Worm (Caenorhabditis elegans) whole organism, L4 larva: Measurements from ENCODE around the gene srx-50.

Experiments
- F37D6.2 ChIP-seq: sonication (generic microtip); optimal IDR thresholded peaks from 2 replicates; lab custom pipeline; 2016; ENCODE audit warnings: mild to moderate bottlenecking, missing genetic modification characterization, missing compliant biosample characterization
- F49E8.2 ChIP-seq: sonication (generic microtip); optimal IDR thresholded peaks from 2 replicates; lab custom pipeline; 2016; ENCODE audit warnings: missing compliant biosample characterization, mild to moderate bottlenecking, missing genetic modification characterization, borderline replicate concordance
- R02D3.7 ChIP-seq: fragments of 150-350 bp; sonication (generic microtip); optimal IDR thresholded peaks from 3 replicates; lab custom pipeline; 2014; ENCODE audit warnings: missing biosample characterization, missing genetic modification characterization
- T20F7.1 ChIP-seq: fragments of 200-800 bp; sonication (Bioruptor generic); optimal IDR thresholded peaks from 2 replicates; lab custom pipeline; 2018; ENCODE audit warnings: mild to moderate bottlenecking, missing genetic modification characterization, missing compliant biosample characterization
- T26A8.4 ChIP-seq: fragments of 200-800 bp; sonication (Bioruptor generic); IDR thresholded peaks from 2 replicates; pipeline ENCODE4 v1.3.6; 2022; ENCODE audit warnings: missing genetic modification characterization, missing compliant biosample characterization
- Y105C5A.15 ChIP-seq: fragments of 200-800 bp; sonication (Bioruptor generic); IDR thresholded peaks from 2 replicates; pipeline ENCODE4 v1.3.6; 2022; ENCODE audit warnings: missing genetic modification characterization, missing compliant biosample characterization
- Y48G9A.11 ChIP-seq: fragments of 200-800 bp; sonication (Bioruptor generic); IDR thresholded peaks from 2 replicates; pipeline ENCODE4 v1.3.6; 2022; ENCODE audit warnings: missing genetic modification reagents, missing genetic modification characterization, missing compliant biosample characterization
- Y5F2A.4 ChIP-seq: fragments of 200-800 bp; sonication (Bioruptor generic); optimal IDR thresholded peaks from 2 replicates; lab custom pipeline; 2018; ENCODE audit warnings: mild to moderate bottlenecking, missing genetic modification characterization, missing compliant biosample characterization
- Y75B8A.6 ChIP-seq: fragments of 200-800 bp; sonication (Bioruptor generic); IDR thresholded peaks from 2 replicates; pipeline ENCODE4 v1.3.6; 2022; ENCODE audit warnings: missing genetic modification reagents, missing genetic modification characterization, missing compliant biosample characterization
- aha-1 ChIP-seq: fragments of 150-350 bp; peaks from one replicate; lab custom pipeline; 2014; ENCODE audit warnings: missing biosample characterization, missing genetic modification characterization
- aly-2 ChIP-seq: sonication (generic microtip); optimal IDR thresholded peaks from 2 replicates; lab custom pipeline; 2018; ENCODE audit warnings: missing biosample characterization, missing genetic modification characterization
- ama-1 ChIP-seq: fragments of 150-350 bp; optimal IDR thresholded peaks from 2 replicates; lab custom pipeline; 2014; ENCODE audit warnings: inconsistent platforms, mixed read lengths
- arid-1 ChIP-seq: fragments of 200-800 bp; sonication (Bioruptor generic); conservative IDR thresholded peaks from 2 replicates; pipeline ENCODE4 v1.3.6; 2022; ENCODE audit warnings: missing genetic modification reagents, missing genetic modification characterization, missing compliant biosample characterization
- ceh-32 ChIP-seq: sonication (generic microtip); optimal IDR thresholded peaks from 2 replicates; lab custom pipeline; 2016; ENCODE audit warnings: mild to moderate bottlenecking, missing genetic modification characterization, missing compliant biosample characterization; ENCODE audit not compliant: poor library complexity
- ceh-62 ChIP-seq: sonication (generic microtip); optimal IDR thresholded peaks from 2 replicates; lab custom pipeline; 2017; ENCODE audit warnings: missing biosample characterization, missing genetic modification characterization
- daf-16 ChIP-seq, 3 experiments: sonication (generic microtip); optimal IDR thresholded peaks; 2 replicates each; lab custom pipeline; 2016 to 2017; ENCODE audit warnings: missing genetic modification characterization in 3 of 3, missing genetic modification reagents in 3 of 3, mild to moderate bottlenecking in 2 of 3, missing compliant biosample characterization in 2 of 3, missing biosample characterization in 1 of 3, moderate library complexity in 1 of 3
- dmd-6 ChIP-seq: fragments of 200-800 bp; sonication (Bioruptor generic); IDR thresholded peaks from 2 replicates; pipeline ENCODE4 v1.3.6; 2022; ENCODE audit warnings: missing genetic modification reagents, missing genetic modification characterization, missing compliant biosample characterization
- dmd-8 ChIP-seq: fragments of 200-800 bp; sonication (Bioruptor generic); IDR thresholded peaks from 2 replicates; pipeline ENCODE4 v1.3.6; 2022; ENCODE audit warnings: missing genetic modification characterization, missing compliant biosample characterization
- egl-43 ChIP-seq: fragments of 200-800 bp; sonication (Bioruptor generic); IDR thresholded peaks from 2 replicates; pipeline ENCODE4 v1.3.6; 2022; ENCODE audit warnings: missing genetic modification reagents, missing genetic modification characterization, missing compliant biosample characterization
- fkh-10 ChIP-seq: fragments of 150-350 bp; optimal IDR thresholded peaks from 2 replicates; lab custom pipeline; 2014; ENCODE audit warnings: missing biosample characterization, missing genetic modification reagents, missing genetic modification characterization
- hlh-11 ChIP-seq: fragments of 200-800 bp; sonication (Bioruptor generic); optimal IDR thresholded peaks from 2 replicates; lab custom pipeline; 2018; ENCODE audit warnings: mild to moderate bottlenecking, missing genetic modification characterization, missing compliant biosample characterization
- hlh-30 ChIP-seq: sonication (generic microtip); optimal IDR thresholded peaks from 2 replicates; lab custom pipeline; 2017; ENCODE audit warnings: antibody characterized with exemption, mild to moderate bottlenecking, missing genetic modification characterization, missing compliant biosample characterization; ENCODE audit not compliant: insufficient read depth
- lin-13 ChIP-seq: fragments of 150-350 bp; optimal IDR thresholded peaks from 2 replicates; lab custom pipeline; 2014; ENCODE audit warnings: missing biosample characterization, missing genetic modification reagents, missing genetic modification characterization
- lin-38 ChIP-seq: fragments of 200-800 bp; sonication (Bioruptor generic); IDR thresholded peaks from 2 replicates; pipeline ENCODE4 v1.3.6; 2022; ENCODE audit warnings: missing genetic modification reagents, missing genetic modification characterization, missing compliant biosample characterization
- lin-39 ChIP-seq: fragments of 150-350 bp; optimal IDR thresholded peaks from 2 replicates; lab custom pipeline; 2014; ENCODE audit warnings: missing biosample characterization, missing genetic modification reagents, missing genetic modification characterization
- madf-5 ChIP-seq, 2 experiments: fragments of 200-800 bp; sonication (Bioruptor generic); IDR thresholded peaks; 2 replicates each; pipeline ENCODE4 v1.3.6; 2022; ENCODE audit warnings: missing compliant biosample characterization in 2 of 2, missing genetic modification characterization in 2 of 2
- mep-1 ChIP-seq: fragments of 150-350 bp; sonication (generic microtip); optimal IDR thresholded peaks from 3 replicates; lab custom pipeline; 2014; ENCODE audit warnings: missing biosample characterization, missing genetic modification characterization
- nhr-102 ChIP-seq: sonication (generic microtip); optimal IDR thresholded peaks from 2 replicates; lab custom pipeline; 2016; ENCODE audit warnings: mild to moderate bottlenecking, missing genetic modification characterization, moderate library complexity, missing compliant biosample characterization
- nhr-111 ChIP-seq: fragments of 200-800 bp; sonication (Bioruptor generic); optimal IDR thresholded peaks from 2 replicates; lab custom pipeline; 2018; ENCODE audit warnings: mild to moderate bottlenecking, missing genetic modification characterization, missing compliant biosample characterization
- nhr-237 ChIP-seq: sonication (generic microtip); optimal IDR thresholded peaks from 2 replicates; lab custom pipeline; 2017; ENCODE audit warnings: missing biosample characterization, missing genetic modification characterization
- nhr-41 ChIP-seq: fragments of 200-800 bp; sonication (Bioruptor generic); IDR thresholded peaks from 2 replicates; pipeline ENCODE4 v1.3.6; 2022; ENCODE audit warnings: missing genetic modification reagents, missing genetic modification characterization, missing compliant biosample characterization
- nhr-48 ChIP-seq: sonication (generic microtip); optimal IDR thresholded peaks from 2 replicates; lab custom pipeline; 2016; ENCODE audit warnings: mild to moderate bottlenecking, missing genetic modification characterization, missing compliant biosample characterization
- nhr-6 ChIP-seq: fragments of 150-350 bp; optimal IDR thresholded peaks from 2 replicates; lab custom pipeline; 2014; ENCODE audit warnings: missing biosample characterization, missing genetic modification characterization
- pha-4 ChIP-seq, 2 experiments: fragments of 150-350 bp in 1 of 2; fragments of 200-800 bp in 1 of 2; sonication (Bioruptor generic) in 1 of 2; IDR thresholded peaks in 1 of 2; optimal IDR thresholded peaks in 1 of 2; 2 replicates each; pipeline versions ENCODE4 v1.3.6 to Lab custom; 2014 to 2022; ENCODE audit warnings: missing genetic modification characterization in 2 of 2, missing genetic modification reagents in 2 of 2, missing biosample characterization in 1 of 2, missing compliant biosample characterization in 1 of 2
- php-3 ChIP-seq: fragments of 200-800 bp; sonication (Bioruptor generic); IDR thresholded peaks from 2 replicates; pipeline ENCODE4 v1.3.6; 2022; ENCODE audit warnings: missing genetic modification reagents, missing genetic modification characterization, missing compliant biosample characterization
- set-16 ChIP-seq: fragments of 200-800 bp; sonication (Bioruptor generic); IDR thresholded peaks from 2 replicates; pipeline ENCODE4 v1.3.6; 2022; ENCODE audit warnings: missing genetic modification reagents, missing genetic modification characterization, missing compliant biosample characterization
- snpc-1.2 ChIP-seq: fragments of 200-800 bp; sonication (Bioruptor generic); IDR thresholded peaks from 2 replicates; pipeline ENCODE4 v1.3.6; 2022; ENCODE audit warnings: missing genetic modification reagents, missing genetic modification characterization, missing compliant biosample characterization
- snpc-4 ChIP-seq: fragments of 150-350 bp; optimal IDR thresholded peaks from 2 replicates; lab custom pipeline; 2014; ENCODE audit warnings: missing biosample characterization, missing genetic modification characterization
- spr-1 ChIP-seq: sonication (generic microtip); optimal IDR thresholded peaks from 2 replicates; lab custom pipeline; 2016; ENCODE audit warnings: mild to moderate bottlenecking, missing genetic modification characterization, missing compliant biosample characterization
- tra-1 ChIP-seq: fragments of 200-800 bp; sonication (Bioruptor generic); IDR thresholded peaks from 2 replicates; pipeline ENCODE4 v1.3.6; 2022; ENCODE audit warnings: missing genetic modification reagents, missing genetic modification characterization, missing compliant biosample characterization
- unc-130 ChIP-seq: sonication (generic microtip); optimal IDR thresholded peaks from 2 replicates; lab custom pipeline; 2016; ENCODE audit warnings: missing genetic modification reagents, missing genetic modification characterization, missing compliant biosample characterization
- unc-62 ChIP-seq, 3 experiments: fragments of 150-350 bp in 1 of 3; sonication (generic microtip); optimal IDR thresholded peaks in 2 of 3; peaks in 1 of 3; 1 replicate in 1 of 3; 2 replicates in 2 of 3; lab custom pipeline; 2014 to 2017; ENCODE audit warnings: missing biosample characterization in 3 of 3, missing genetic modification characterization in 3 of 3, missing genetic modification reagents in 3 of 3, missing genotype in 1 of 3
- zfp-3 ChIP-seq: fragments of 200-800 bp; sonication (Bioruptor generic); conservative IDR thresholded peaks from 2 replicates; pipeline ENCODE4 v1.3.6; 2022; ENCODE audit warnings: missing genetic modification reagents, missing genetic modification characterization, missing compliant biosample characterization
- ztf-7 ChIP-seq: fragments of 150-350 bp; optimal IDR thresholded peaks from 2 replicates; lab custom pipeline; 2014; ENCODE audit warnings: missing biosample characterization, missing genetic modification characterization

The srx-50 gene

DNA sequence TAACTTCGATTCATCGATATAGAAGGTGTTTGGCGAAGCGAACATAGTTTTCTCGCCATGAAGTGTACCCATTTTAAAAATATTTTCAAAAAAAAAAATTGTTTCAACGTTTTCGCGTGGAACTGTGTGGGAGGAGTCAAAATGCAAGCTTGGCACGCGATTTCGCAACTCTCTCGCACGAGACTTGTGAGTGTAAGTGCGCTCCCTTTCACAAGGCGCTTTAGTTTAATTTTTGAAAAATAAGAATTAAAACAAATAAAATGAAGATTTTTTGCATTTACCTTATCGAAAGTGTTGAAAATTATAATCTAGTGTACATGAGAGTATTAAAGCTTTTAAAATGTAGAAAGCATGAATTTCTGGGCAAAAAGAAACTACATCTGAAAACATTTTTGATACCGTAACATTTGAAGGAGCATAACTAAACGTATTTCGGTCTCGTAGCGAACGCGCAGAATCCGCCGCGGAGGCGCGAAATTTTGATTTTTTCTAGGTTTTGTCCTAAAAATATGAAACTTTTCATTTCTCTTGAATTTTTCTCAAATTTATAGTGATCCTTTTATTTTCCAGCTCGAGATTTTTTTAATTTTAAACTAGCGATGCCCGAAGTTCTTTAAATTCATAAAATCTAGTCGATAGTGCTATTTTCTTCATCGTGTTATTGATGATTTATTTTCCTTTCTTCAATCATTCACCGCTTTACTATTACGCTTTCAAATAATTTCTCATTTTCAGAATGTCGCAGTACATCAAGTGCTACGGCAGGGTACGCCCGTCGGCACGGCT is 18.1 kb upstream of the srx-50 start, which contains the start of the genes cogc-2 and klp-18 (continued):
- no peak for TF ChIP-seq tra-1 (GFP tag; lab: Robert Waterston, UW)
- no peak for TF ChIP-seq set-16
- no peak for TF ChIP-seq unc-62 (GFP tag; optimal IDR thresholded peaks at IDR 0.05 in 1 of 2; lab: Kevin White, UChicago)
- no peak for TF ChIP-seq unc-62 (tag; optimal IDR thresholded peaks at IDR 0.05; lab: Kevin White, UChicago)
- no peak for TF ChIP-seq ama-1 (lab: Kevin White, UChicago)
- no peak for TF ChIP-seq daf-16 (GFP tag; optimal IDR thresholded peaks at IDR 0.05; lab: Kevin White, UChicago)
- peak; percentile 58 for TF ChIP-seq daf-16 (tag; optimal IDR thresholded peaks at IDR 0.05; lab: Kevin White, UChicago)
- TF ChIP-seq dmd-6 (GFP tag; lab: Robert Waterston, UW), result peak; percentile 49
- TF ChIP-seq Y48G9A.11 (GFP tag; lab: Robert Waterston, UW), result peak; percentile 69; the same call in 1 of the 2 replicates
- TF ChIP-seq T20F7.1 (GFP tag; lab: Kevin White, UChicago), result peak; percentile 72
- no peak for TF ChIP-seq ceh-32

DNA sequence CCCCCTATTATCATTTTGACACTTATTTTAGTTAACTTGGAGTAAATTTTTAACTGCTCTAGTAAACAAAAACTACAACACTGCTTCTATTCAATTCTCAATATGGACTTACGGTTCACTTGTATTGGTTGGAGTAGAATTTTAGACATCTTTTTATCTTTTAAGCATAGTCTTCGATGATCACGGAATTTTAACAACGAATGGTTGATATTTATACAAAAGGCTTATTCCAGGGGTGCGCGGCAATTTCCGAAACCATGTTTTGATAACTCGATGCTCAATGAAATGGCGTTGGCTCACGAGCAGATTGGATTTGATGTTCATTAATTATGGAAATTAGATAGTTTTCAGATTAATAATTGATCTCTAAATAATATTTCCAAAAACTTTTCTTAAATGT is 14.3 kb upstream of the srx-50 start:
- TF ChIP-seq snpc-4 (tag; lab: Kevin White, UChicago) (no peak), aly-2 (tag; lab: Kevin White, UChicago) (no peak), madf-5 (GFP tag; IDR thresholded peaks at IDR 0.05; lab: Robert Waterston, UW) (peak in 1 of 2 experiments; percentile 68; a peak in 1 of 4 replicates), lin-38 (peak; percentile 63), dmd-8 (GFP tag; lab: Robert Waterston, UW) (no peak), F49E8.2 (tag; lab: Kevin White, UChicago) (peak; percentile 87), lin-39 (tag; lab: Kevin White, UChicago) (no peak), ceh-62 (tag; lab: Kevin White, UChicago) (no peak), dmd-6 (GFP tag; lab: Robert Waterston, UW) (no peak), egl-43 (no peak), nhr-237 (no peak), R02D3.7 (tag; lab: Kevin White, UChicago) (no peak), Y105C5A.15 (no peak), zfp-3 (0 out of 2 replicates have a peak, but pooled peaks have one; percentile 13), nhr-111 (GFP tag; lab: Kevin White, UChicago) (peak; percentile 78), snpc-1.2 (GFP tag; lab: Robert Waterston, UW) (peak; percentile 78), arid-1 (GFP tag; lab: Robert Waterston, UW) (peak; percentile 45; the same call in 1 of the 2 replicates), nhr-41 (GFP tag; lab: Robert Waterston, UW) (no peak), aha-1 (tag; lab: Kevin White, UChicago) (peak; percentile 0), Y5F2A.4 (GFP tag; lab: Kevin White, UChicago) (peak; percentile 19)
- TF ChIP-seq, all 104 proteins: peak for 9

DNA sequence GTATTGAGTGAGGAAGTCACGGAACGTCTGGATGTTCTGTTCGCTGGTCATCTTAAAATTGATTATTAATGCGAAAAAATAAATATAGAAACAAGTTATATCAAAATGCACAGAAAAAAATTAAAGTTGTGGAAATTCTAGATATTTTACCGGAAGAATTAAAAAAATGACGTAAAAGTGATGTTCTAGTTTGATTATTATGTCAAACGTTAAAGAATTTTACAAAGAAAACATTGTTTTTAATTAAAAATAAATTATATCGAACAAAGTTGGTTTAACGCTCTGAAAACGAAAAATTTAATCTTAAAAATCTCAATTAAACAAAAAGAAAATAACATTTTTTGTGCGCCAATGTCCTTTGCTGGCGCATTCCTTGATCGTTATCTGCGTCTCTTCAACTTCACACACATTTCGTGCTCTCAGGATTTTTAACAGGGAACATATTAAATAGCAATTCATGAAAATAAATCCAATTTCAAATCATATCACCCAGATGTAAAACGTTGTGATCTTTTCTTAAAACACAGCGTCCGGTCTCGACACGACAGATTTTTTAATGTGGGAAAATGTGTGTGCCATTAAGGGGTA is 13.1 kb upstream of the srx-50 start, which contains the start of gene tin-9.1:
Gene tin-9.1 (minus strand): TSS at position 51 of the 588 bp plus-strand sequence.
- TF ChIP-seq T26A8.4 (GFP tag; lab: Robert Waterston, UW) (peak; percentile 28; the same call in 1 of the 2 replicates), nhr-102 (tag; lab: Kevin White, UChicago) (peak; percentile 18), unc-130 (GFP tag; lab: Kevin White, UChicago) (no peak), lin-38 (peak; percentile 72), aha-1 (tag; lab: Kevin White, UChicago) (peak; percentile 35), fkh-10 (GFP tag; lab: Kevin White, UChicago) (no peak), lin-13 (peak; percentile 48), nhr-48 (tag; lab: Kevin White, UChicago) (peak; percentile 28), hlh-11 (tag; lab: Kevin White, UChicago) (peak; percentile 56), F37D6.2 (tag; lab: Kevin White, UChicago) (peak; percentile 21), spr-1 (peak; percentile 12), ztf-7 (tag; lab: Kevin White, UChicago) (peak; percentile 49), dmd-6 (GFP tag; lab: Robert Waterston, UW) (peak; percentile 58), unc-62 (GFP tag; optimal IDR thresholded peaks at IDR 0.05 in 1 of 2; lab: Kevin White, UChicago) (no peak), unc-62 (tag; optimal IDR thresholded peaks at IDR 0.05; lab: Kevin White, UChicago) (no peak), nhr-6 (tag; lab: Kevin White, UChicago) (peak; percentile 53), mep-1 (tag; lab: Kevin White, UChicago) (peak; percentile 55), php-3 (GFP tag; lab: Robert Waterston, UW) (no peak), hlh-30 (peak; percentile 66), Y75B8A.6 (GFP tag; lab: Robert Waterston, UW) (no peak), pha-4 (GFP tag; IDR thresholded peaks at IDR 0.05; lab: Robert Waterston, UW) (no peak), pha-4 (tag; optimal IDR thresholded peaks at IDR 0.05; lab: Kevin White, UChicago) (peak; percentile 7)
